Worm (Caenorhabditis elegans) whole organism, L3 larva: ENCODE results near the gene skp-1.

Source experiments
- ceh-28 ChIP-seq: fragments of 150-350 bp; optimal IDR thresholded peaks from 2 replicates; lab custom pipeline; 2014; ENCODE audit warnings: missing biosample characterization, missing genetic modification reagents, missing genetic modification characterization
- fos-1 ChIP-seq: fragments of 150-350 bp; optimal IDR thresholded peaks from 2 replicates; lab custom pipeline; 2014; ENCODE audit warnings: missing biosample characterization, missing genetic modification characterization
- lin-15B ChIP-seq: fragments of 150-350 bp; optimal IDR thresholded peaks from 2 replicates; lab custom pipeline; 2014; ENCODE audit warnings: missing biosample characterization, missing genetic modification characterization
- mdl-1 ChIP-seq: fragments of 150-350 bp; optimal IDR thresholded peaks from 2 replicates; lab custom pipeline; 2014; ENCODE audit warnings: missing biosample characterization, missing genetic modification characterization
- nfya-1 ChIP-seq: sonication (generic microtip); optimal IDR thresholded peaks from 2 replicates; lab custom pipeline; 2017; ENCODE audit warnings: missing genetic modification characterization, mild to moderate bottlenecking, missing compliant biosample characterization, antibody characterized with exemption, moderate library complexity; ENCODE audit not compliant: insufficient read depth
- snpc-4 ChIP-seq: fragments of 150-350 bp; optimal IDR thresholded peaks from 2 replicates; lab custom pipeline; 2014; ENCODE audit warnings: missing biosample characterization, missing genetic modification characterization
- tbx-2 ChIP-seq: sonication (generic microtip); optimal IDR thresholded peaks from 2 replicates; lab custom pipeline; 2016; ENCODE audit warnings: mild to moderate bottlenecking, missing genetic modification characterization, missing compliant biosample characterization
- unc-39 ChIP-seq: sonication (generic microtip); optimal IDR thresholded peaks from 4 replicates; lab custom pipeline; 2017; ENCODE audit warnings: missing biosample characterization, missing genetic modification characterization
- ztf-11 ChIP-seq: fragments of 150-350 bp; optimal IDR thresholded peaks from 2 replicates; lab custom pipeline; 2014; ENCODE audit warnings: missing biosample characterization, missing genetic modification characterization

- no peak for TF ChIP-seq mdl-1 (tag; lab: Kevin White, UChicago)
- TF ChIP-seq snpc-4 (tag; lab: Kevin White, UChicago) = no peak
- no peak for TF ChIP-seq unc-39 (tag; lab: Kevin White, UChicago)
- TF ChIP-seq lin-15B (tag; lab: Kevin White, UChicago) = no peak
- no peak for TF ChIP-seq fos-1
- TF ChIP-seq nfya-1 (tag; lab: Kevin White, UChicago) = no peak
- TF ChIP-seq ztf-11 = no peak
- TF ChIP-seq ceh-28 (tag; lab: Kevin White, UChicago) = no peak
- no peak for TF ChIP-seq tbx-2
Measured at ce11 chrV:11620081-11620480, 25.2 kb upstream of the skp-1 start.
